Worm (Caenorhabditis elegans) whole organism, late embryonic: ENCODE measurements around the gene ugt-53.

ENCODE experiments used
- ama-1 ChIP-seq: fragments of 150-350 bp; optimal IDR thresholded peaks from 2 replicates; lab custom pipeline; 2014
- ceh-30 ChIP-seq: fragments of 150-350 bp; optimal IDR thresholded peaks from 2 replicates; lab custom pipeline; 2014; ENCODE audit warnings: missing biosample characterization, missing genetic modification characterization
- elt-2 ChIP-seq: sonication (generic microtip); optimal IDR thresholded peaks from 2 replicates; lab custom pipeline; 2016; ENCODE audit warnings: missing genetic modification reagents, missing genetic modification characterization, missing compliant biosample characterization
- fax-1 ChIP-seq: sonication (generic microtip); optimal IDR thresholded peaks from 2 replicates; lab custom pipeline; 2016; ENCODE audit warnings: missing genotype, missing genetic modification characterization, missing compliant biosample characterization
- fkh-10 ChIP-seq: fragments of 150-350 bp; optimal IDR thresholded peaks from 2 replicates; lab custom pipeline; 2014; ENCODE audit warnings: missing biosample characterization, missing genetic modification reagents, missing genetic modification characterization
- lim-6 ChIP-seq: sonication (generic microtip); optimal IDR thresholded peaks from 2 replicates; lab custom pipeline; 2016; ENCODE audit warnings: missing genetic modification characterization, missing compliant biosample characterization

- TF ChIP-seq ceh-30 (tag; lab: Kevin White, UChicago) (no peak), lim-6 (no peak), elt-2 (no peak), ama-1 (lab: Kevin White, UChicago) (no peak), fax-1 (tag; lab: Kevin White, UChicago) (no peak), fkh-10 (GFP tag; lab: Kevin White, UChicago) (no peak)
Observed at ce11 chrV:2821618-2822272, 27.4 kb upstream of the ugt-53 start, which contains the start of gene srh-36.
